Fruit fly (Drosophila melanogaster) whole organism, embryonic: ENCODE data around the gene Jhbp11.

Source experiments
- CG10209 ChIP-seq: fragments of 200-800 bp; sonication (Bioruptor generic); optimal IDR thresholded peaks from 3 replicates; lab custom pipeline; 2017; ENCODE audit warnings: missing biosample characterization, mild to moderate bottlenecking, missing genetic modification characterization, missing genetic modification reagents
- CG11560 ChIP-seq: fragments of 200-800 bp; sonication (Bioruptor generic); IDR thresholded peaks from 3 replicates; pipeline ENCODE4 v1.3.6; 2022; ENCODE audit warnings: missing biosample characterization, missing genetic modification characterization
- CG12155 ChIP-seq: fragments of 200-800 bp; sonication (Bioruptor generic); optimal IDR thresholded peaks from 3 replicates; lab custom pipeline; 2016; ENCODE audit warnings: missing biosample characterization, missing genetic modification characterization
- CG12299 ChIP-seq: fragments of 200-800 bp; sonication (Bioruptor generic); optimal IDR thresholded peaks from 2 replicates; lab custom pipeline; 2018; ENCODE audit warnings: missing biosample characterization, mild to moderate bottlenecking, missing genetic modification characterization
- CG12391 ChIP-seq: fragments of 200-800 bp; sonication (Bioruptor generic); optimal IDR thresholded peaks from 3 replicates; lab custom pipeline; 2018; ENCODE audit warnings: missing biosample characterization, mild to moderate bottlenecking, missing genetic modification characterization, moderate library complexity
- CG13894 ChIP-seq: fragments of 200-800 bp; sonication (Bioruptor generic); optimal IDR thresholded peaks from 3 replicates; lab custom pipeline; 2018; ENCODE audit warnings: missing biosample characterization, mild to moderate bottlenecking, missing genetic modification characterization, moderate library complexity
- CG14014 ChIP-seq: fragments of 200-800 bp; sonication (Bioruptor generic); IDR thresholded peaks from 2 replicates; pipeline ENCODE4 v1.3.6; 2022; ENCODE audit warnings: missing biosample characterization, missing genetic modification characterization
- CG14860 ChIP-seq: fragments of 200-800 bp; sonication (Bioruptor generic); IDR thresholded peaks from 3 replicates; pipeline ENCODE4 v1.3.6; 2022; ENCODE audit warnings: missing biosample characterization, missing genetic modification characterization; ENCODE audit not compliant: partially characterized antibody
- CG15514 ChIP-seq: fragments of 200-800 bp; sonication (Bioruptor generic); optimal IDR thresholded peaks from 3 replicates; lab custom pipeline; 2017; ENCODE audit warnings: missing biosample characterization, missing genetic modification characterization, mild to moderate bottlenecking, moderate library complexity, missing genetic modification reagents
- CG16779 ChIP-seq: fragments of 200-800 bp; sonication (Bioruptor generic); IDR thresholded peaks from 2 replicates; pipeline ENCODE4 v1.3.6; 2022; ENCODE audit warnings: missing biosample characterization, missing genetic modification characterization
- CG16863 ChIP-seq: fragments of 200-800 bp; sonication (Bioruptor generic); optimal IDR thresholded peaks from 3 replicates; lab custom pipeline; 2016; ENCODE audit warnings: missing biosample characterization, missing genetic modification characterization
- CG17186 ChIP-seq: fragments of 200-800 bp; sonication (Bioruptor generic); optimal IDR thresholded peaks from 3 replicates; lab custom pipeline; 2017; ENCODE audit warnings: missing biosample characterization, missing genetic modification reagents, missing genetic modification characterization
- CG33213 ChIP-seq: fragments of 200-800 bp; sonication (Bioruptor generic); optimal IDR thresholded peaks from 3 replicates; lab custom pipeline; 2016; ENCODE audit warnings: missing biosample characterization, missing genetic modification characterization
- CG33557 ChIP-seq: fragments of 200-800 bp; sonication (Bioruptor generic); optimal IDR thresholded peaks from 2 replicates; lab custom pipeline; 2019; ENCODE audit warnings: missing biosample characterization, mild to moderate bottlenecking, missing genetic modification characterization, moderate library complexity
- CG34224 ChIP-seq: fragments of 200-800 bp; sonication (Bioruptor generic); IDR thresholded peaks from 3 replicates; pipeline ENCODE4 v1.3.6; 2022; ENCODE audit warnings: missing biosample characterization, missing genetic modification characterization; ENCODE audit not compliant: partially characterized antibody
- CG3847 ChIP-seq: fragments of 200-800 bp; sonication (Bioruptor generic); IDR thresholded peaks from 2 replicates; pipeline ENCODE4 v1.3.6; 2022; ENCODE audit warnings: missing biosample characterization, missing genetic modification characterization
- CG42726 ChIP-seq: fragments of 200-800 bp; sonication (Bioruptor generic); IDR thresholded peaks from 2 replicates; pipeline ENCODE4 v1.3.6; 2022; ENCODE audit warnings: missing biosample characterization, missing genetic modification characterization; ENCODE audit not compliant: partially characterized antibody
- CG5180 ChIP-seq: fragments of 200-800 bp; sonication (Bioruptor generic); optimal IDR thresholded peaks from 3 replicates; lab custom pipeline; 2017; ENCODE audit warnings: missing biosample characterization, missing genetic modification characterization, mild to moderate bottlenecking, moderate library complexity, missing genetic modification reagents
- CG6683 ChIP-seq: fragments of 200-800 bp; sonication (Bioruptor generic); optimal IDR thresholded peaks from 2 replicates; lab custom pipeline; 2017; ENCODE audit warnings: missing biosample characterization, mild to moderate bottlenecking, missing genetic modification characterization, missing genetic modification reagents
- CG8359 ChIP-seq: fragments of 200-800 bp; sonication (Bioruptor generic); optimal IDR thresholded peaks from 2 replicates; lab custom pipeline; 2017; ENCODE audit warnings: missing biosample characterization, mild to moderate bottlenecking, missing genetic modification characterization, borderline replicate concordance
- CoRest ChIP-seq: fragments of 200-800 bp; sonication (Bioruptor generic); optimal IDR thresholded peaks from 3 replicates; lab custom pipeline; 2018; ENCODE audit warnings: missing biosample characterization, mild to moderate bottlenecking, missing genetic modification characterization, moderate library complexity
- CrebB ChIP-seq: fragments of 200-800 bp; sonication (Bioruptor generic); optimal IDR thresholded peaks from 3 replicates; lab custom pipeline; 2018; ENCODE audit warnings: missing biosample characterization, mild to moderate bottlenecking, missing genetic modification characterization
- Dip2 ChIP-seq: fragments of 200-800 bp; sonication (Bioruptor generic); IDR thresholded peaks from 2 replicates; pipeline ENCODE4 v1.3.6; 2022; ENCODE audit warnings: missing biosample characterization, missing genetic modification characterization
- Fer2 ChIP-seq: fragments of 200-800 bp; sonication (Bioruptor generic); optimal IDR thresholded peaks from 2 replicates; lab custom pipeline; 2018; ENCODE audit warnings: missing biosample characterization, mild to moderate bottlenecking, missing genetic modification characterization, moderate library complexity
- HHEX ChIP-seq: fragments of 200-800 bp; sonication (Bioruptor generic); optimal IDR thresholded peaks from 3 replicates; lab custom pipeline; 2017; ENCODE audit warnings: missing biosample characterization, mild to moderate bottlenecking, missing genetic modification characterization, missing genetic modification reagents
- Kr ChIP-seq: fragments of 200-800 bp; sonication (Bioruptor generic); optimal IDR thresholded peaks from 2 replicates; lab custom pipeline; 2017; ENCODE audit warnings: missing biosample characterization, mild to moderate bottlenecking, missing genetic modification characterization
- Lim3 ChIP-seq: fragments of 200-800 bp; sonication (Bioruptor generic); IDR thresholded peaks from 2 replicates; pipeline ENCODE4 v1.3.6; 2022; ENCODE audit warnings: missing biosample characterization, missing genetic modification characterization
- Mes4 ChIP-seq: fragments of 200-800 bp; sonication (Bioruptor generic); optimal IDR thresholded peaks from 2 replicates; lab custom pipeline; 2016; ENCODE audit warnings: missing biosample characterization, missing genetic modification characterization
- NK7.1 ChIP-seq: fragments of 200-800 bp; sonication (Bioruptor generic); optimal IDR thresholded peaks from 3 replicates; lab custom pipeline; 2016; ENCODE audit warnings: missing biosample characterization, missing genetic modification characterization
- PHDP ChIP-seq: fragments of 200-800 bp; sonication (Bioruptor generic); optimal IDR thresholded peaks from 3 replicates; lab custom pipeline; 2018; ENCODE audit warnings: missing biosample characterization, mild to moderate bottlenecking, missing genetic modification characterization, moderate library complexity
- Ravus ChIP-seq: fragments of 200-800 bp; sonication (Bioruptor generic); IDR thresholded peaks from 2 replicates; pipeline ENCODE4 v1.3.6; 2022; ENCODE audit warnings: missing biosample characterization, missing genetic modification characterization
- Sox102F ChIP-seq: fragments of 200-800 bp; sonication (Bioruptor generic); optimal IDR thresholded peaks from 2 replicates; lab custom pipeline; 2018; ENCODE audit warnings: missing biosample characterization, mild to moderate bottlenecking, missing genetic modification characterization, moderate library complexity
- Usf ChIP-seq: fragments of 200-800 bp; sonication (Bioruptor generic); optimal IDR thresholded peaks from 2 replicates; lab custom pipeline; 2017; ENCODE audit warnings: missing genotype, missing biosample characterization, missing genetic modification characterization
- esg ChIP-seq: fragments of 200-800 bp; sonication (Bioruptor generic); conservative IDR thresholded peaks from 2 replicates; pipeline ENCODE4 v1.3.6; 2022; ENCODE audit warnings: missing biosample characterization, missing genetic modification characterization
- fd3F ChIP-seq: fragments of 200-800 bp; sonication (Bioruptor generic); optimal IDR thresholded peaks from 2 replicates; lab custom pipeline; 2018; ENCODE audit warnings: missing biosample characterization, mild to moderate bottlenecking, missing genetic modification characterization, moderate library complexity
- fru ChIP-seq: fragments of >200 bp; optimal IDR thresholded peaks from 2 replicates; lab custom pipeline; 2017
- gro ChIP-seq: fragments of 200-800 bp; sonication (Bioruptor generic); optimal IDR thresholded peaks from 2 replicates; lab custom pipeline; 2016; ENCODE audit warnings: missing biosample characterization, missing genetic modification characterization
- ham ChIP-seq: fragments of 200-800 bp; sonication (Bioruptor generic); IDR thresholded peaks from 2 replicates; pipeline ENCODE4 v1.3.6; 2022; ENCODE audit warnings: missing biosample characterization, missing genetic modification characterization
- hth ChIP-seq: fragments of >200 bp; optimal IDR thresholded peaks from 2 replicates; lab custom pipeline; 2017; ENCODE audit warnings: inconsistent platforms
- insv ChIP-seq, 2 experiments: fragments of 200-800 bp; sonication (Bioruptor generic); optimal IDR thresholded peaks; 3 replicates each; lab custom pipeline; 2016 to 2018; ENCODE audit warnings: missing biosample characterization in 2 of 2, missing genetic modification characterization in 2 of 2
- kni ChIP-seq: fragments of 200-800 bp; sonication (Bioruptor generic); optimal IDR thresholded peaks from 3 replicates; lab custom pipeline; 2017; ENCODE audit warnings: mild to moderate bottlenecking, missing biosample characterization, missing genetic modification reagents, missing genetic modification characterization
- lab ChIP-seq: fragments of 200-800 bp; sonication (Bioruptor generic); optimal IDR thresholded peaks from 3 replicates; lab custom pipeline; 2017; ENCODE audit warnings: missing biosample characterization, missing genetic modification characterization, mild to moderate bottlenecking, moderate library complexity, missing genetic modification reagents
- mld ChIP-seq: fragments of 200-800 bp; sonication (Bioruptor generic); IDR thresholded peaks from 3 replicates; pipeline ENCODE4 v1.3.6; 2022; ENCODE audit warnings: missing biosample characterization, missing genetic modification characterization; ENCODE audit not compliant: partially characterized antibody
- org-1 ChIP-seq: fragments of 200-800 bp; sonication (Bioruptor generic); optimal IDR thresholded peaks from 2 replicates; lab custom pipeline; 2017; ENCODE audit warnings: missing biosample characterization, missing genetic modification characterization
- pum ChIP-seq: fragments of 200-800 bp; sonication (Bioruptor generic); optimal IDR thresholded peaks from 2 replicates; lab custom pipeline; 2016; ENCODE audit warnings: missing biosample characterization, missing genetic modification characterization
- ranshi ChIP-seq: fragments of 200-800 bp; sonication (Bioruptor generic); IDR thresholded peaks from 2 replicates; pipeline ENCODE4 v1.3.6; 2022; ENCODE audit warnings: missing biosample characterization, missing genetic modification characterization
- rib ChIP-seq: fragments of 200-800 bp; sonication (Bioruptor generic); IDR thresholded peaks from 2 replicates; pipeline ENCODE4 v1.3.6; 2022; ENCODE audit warnings: missing biosample characterization, missing genetic modification characterization
- scrt ChIP-seq: fragments of 200-800 bp; sonication (Bioruptor generic); optimal IDR thresholded peaks from 2 replicates; lab custom pipeline; 2018; ENCODE audit warnings: missing biosample characterization, mild to moderate bottlenecking, missing genetic modification characterization, moderate library complexity
- sens ChIP-seq: fragments of 200-800 bp; sonication (Bioruptor generic); peaks from one replicate; lab custom pipeline; 2016; ENCODE audit warnings: missing biosample characterization, missing genetic modification characterization
- shn ChIP-seq: fragments of 200-800 bp; sonication (Bioruptor generic); optimal IDR thresholded peaks from 3 replicates; lab custom pipeline; 2016; ENCODE audit warnings: missing biosample characterization, missing genetic modification characterization
- sob ChIP-seq: fragments of 200-800 bp; sonication (Bioruptor generic); IDR thresholded peaks from 2 replicates; pipeline ENCODE4 v1.3.6; 2022; ENCODE audit warnings: missing biosample characterization, missing genetic modification characterization
- sug ChIP-seq: fragments of 200-800 bp; optimal IDR thresholded peaks from 2 replicates; lab custom pipeline; 2019; ENCODE audit warnings: missing biosample characterization, mild to moderate bottlenecking, missing genetic modification characterization, moderate library complexity

Gene Jhbp11

dm6 chr3R:27067362-27067761 lies 33.7 kb upstream of the Jhbp11 start (continued):
- no peak for TF ChIP-seq Mes4 (GFP tag; lab: Kevin White, UChicago)
- TF ChIP-seq CG16863 (GFP tag; lab: Kevin White, UChicago): no peak
- TF ChIP-seq lab (GFP tag; lab: Kevin White, UChicago): peak; percentile 73
- TF ChIP-seq Ravus: no peak
- no peak for TF ChIP-seq CG33213 (GFP tag; lab: Kevin White, UChicago)
- TF ChIP-seq CG12391 (tag; lab: Kevin White, UChicago): no peak
- no peak for TF ChIP-seq CG8359 (GFP tag; lab: Kevin White, UChicago)
- TF ChIP-seq pum (GFP tag; lab: Kevin White, UChicago): no peak
- no peak for TF ChIP-seq CG11560 (tag; lab: Robert Waterston, UW)
- no peak for TF ChIP-seq sob
- no peak for TF ChIP-seq fru (lab: Kevin White, UChicago)
- TF ChIP-seq Fer2 (tag; lab: Kevin White, UChicago): no peak
- peak; percentile 11 for TF ChIP-seq HHEX (GFP tag; lab: Kevin White, UChicago)
- no peak for TF ChIP-seq mld
- no peak for TF ChIP-seq ham (GFP tag; lab: Robert Waterston, UW)
- no peak for TF ChIP-seq PHDP (tag; lab: Kevin White, UChicago)
- no peak for TF ChIP-seq Lim3 (GFP tag; lab: Robert Waterston, UW)
- no peak for TF ChIP-seq CG6683 (GFP tag; lab: Kevin White, UChicago)
- no peak for TF ChIP-seq Kr
- no peak for TF ChIP-seq CG5180 (GFP tag; lab: Kevin White, UChicago)
- no peak for TF ChIP-seq NK7.1 (GFP tag; lab: Kevin White, UChicago)
- no peak for TF ChIP-seq insv (GFP tag; optimal IDR thresholded peaks at IDR 0.05; lab: Kevin White, UChicago)
- no peak for TF ChIP-seq CG33557 (GFP tag; lab: Kevin White, UChicago)
- TF ChIP-seq CG14014 (GFP tag; lab: Robert Waterston, UW): no peak
- TF ChIP-seq shn: no peak
- no peak for TF ChIP-seq CG12299 (tag; lab: Kevin White, UChicago)
- peak; percentile 85 for TF ChIP-seq sens (GFP tag; lab: Kevin White, UChicago)
- TF ChIP-seq CG10209 (GFP tag; lab: Kevin White, UChicago): peak; percentile 1
- no peak for TF ChIP-seq CrebB (tag; lab: Kevin White, UChicago)
- TF ChIP-seq ranshi (GFP tag; lab: Robert Waterston, UW): no peak
- TF ChIP-seq rib (GFP tag; lab: Robert Waterston, UW): no peak
- TF ChIP-seq fd3F: no peak
- TF ChIP-seq Sox102F (GFP tag; lab: Kevin White, UChicago): peak; percentile 10
- TF ChIP-seq CG15514: peak; percentile 33
- TF ChIP-seq CG34224 (GFP tag; lab: Robert Waterston, UW): no peak
- no peak for TF ChIP-seq CG14860
- no peak for TF ChIP-seq CG3847 (GFP tag; lab: Robert Waterston, UW)
- no peak for TF ChIP-seq CG17186 (GFP tag; lab: Kevin White, UChicago)
- TF ChIP-seq CG13894 (tag; lab: Kevin White, UChicago): peak; percentile 78
- no peak for TF ChIP-seq org-1 (GFP tag; lab: Kevin White, UChicago)
- no peak for TF ChIP-seq CG12155 (GFP tag; lab: Kevin White, UChicago)
- no peak for TF ChIP-seq Usf
- TF ChIP-seq CoRest: no peak
- peak; percentile 5 for TF ChIP-seq kni (GFP tag; lab: Kevin White, UChicago)
- TF ChIP-seq CG16779 (GFP tag; lab: Robert Waterston, UW): no peak
- TF ChIP-seq scrt: no peak
- TF ChIP-seq hth (lab: Kevin White, UChicago): no peak
- TF ChIP-seq gro (GFP tag; lab: Kevin White, UChicago): no peak
- no peak for TF ChIP-seq sug (tag; lab: Kevin White, UChicago)
- TF ChIP-seq Dip2 (GFP tag; lab: Robert Waterston, UW): no peak
- TF ChIP-seq esg: no peak
- no peak for TF ChIP-seq CG42726 (GFP tag; lab: Robert Waterston, UW)
